Fruit fly (Drosophila melanogaster): Measurements from ENCODE around the gene vig.

Gene vig

DNA sequence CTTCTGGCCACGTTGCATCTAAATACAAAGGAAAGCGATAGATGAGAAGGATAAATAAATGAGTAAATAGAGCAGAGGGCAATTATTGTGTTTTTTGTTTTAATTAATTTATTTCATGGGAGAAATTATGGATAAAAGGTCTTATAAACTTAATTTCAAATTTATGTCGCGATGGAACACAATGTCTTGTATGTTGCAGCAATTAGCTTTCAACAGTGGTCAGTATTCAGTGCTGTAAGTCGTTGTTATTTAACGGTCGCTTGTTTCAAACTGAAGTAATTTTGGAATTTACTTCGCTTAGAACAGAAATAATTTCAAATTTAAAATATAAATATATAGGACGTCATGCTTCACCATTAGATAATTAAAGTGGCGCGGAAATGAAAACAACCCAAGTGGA is 47.9 kb upstream of the vig start (continued):
- TF ChIP-seq CG31441 (GFP tag; IDR thresholded peaks at IDR 0.05) = no peak
- no peak for TF ChIP-seq slp2 (GFP tag; optimal IDR thresholded peaks at IDR 0.05)
- TF ChIP-seq CG7357 (GFP tag; IDR thresholded peaks at IDR 0.05) = no peak
- TF ChIP-seq zfh2 (GFP tag; optimal IDR thresholded peaks at IDR 0.05) = no peak
- TF ChIP-seq ranshi (GFP tag; IDR thresholded peaks at IDR 0.05) = 0 out of 2 replicates have a peak, but pooled peaks have one; percentile 34
- no peak for TF ChIP-seq CG5180 (GFP tag; optimal IDR thresholded peaks at IDR 0.05)
- no peak for TF ChIP-seq Mad (GFP tag; optimal IDR thresholded peaks at IDR 0.05)
- TF ChIP-seq fd64A (GFP tag; optimal IDR thresholded peaks at IDR 0.05) = no peak
- TF ChIP-seq amos (GFP tag; IDR thresholded peaks at IDR 0.05; ENCODE audit: partially characterized antibody) = no peak
- TF ChIP-seq sens-2 (GFP tag; IDR thresholded peaks at IDR 0.05) = no peak
- TF ChIP-seq Poxn (GFP tag; IDR thresholded peaks at IDR 0.05) = no peak
- TF ChIP-seq peb (GFP tag; IDR thresholded peaks at IDR 0.05) = no peak
- TF ChIP-seq CG11456 (GFP tag; IDR thresholded peaks at IDR 0.05) = no peak
- no peak for TF ChIP-seq ara (GFP tag; IDR thresholded peaks at IDR 0.05)
- no peak for TF ChIP-seq ham (GFP tag; IDR thresholded peaks at IDR 0.05)
- no peak for TF ChIP-seq ro (GFP tag; IDR thresholded peaks at IDR 0.05)
- no peak for TF ChIP-seq CoRest (tag; optimal IDR thresholded peaks at IDR 0.05)
- TF ChIP-seq esg (GFP tag; conservative IDR thresholded peaks at IDR 0.05) = no peak
- no peak for TF ChIP-seq CG3838 (GFP tag; optimal IDR thresholded peaks at IDR 0.05)
- TF ChIP-seq knrl (GFP tag; IDR thresholded peaks at IDR 0.05; ENCODE audit: partially characterized antibody) = no peak
- TF ChIP-seq Ets97D (GFP tag; optimal IDR thresholded peaks at IDR 0.05) = peak; percentile 21
- no peak for TF ChIP-seq her (GFP tag; optimal IDR thresholded peaks at IDR 0.05)
- no peak for TF ChIP-seq tup (GFP tag; optimal IDR thresholded peaks at IDR 0.05)
- TF ChIP-seq CG10431 (GFP tag; optimal IDR thresholded peaks at IDR 0.05) = no peak
- TF ChIP-seq unc-4 (GFP tag; IDR thresholded peaks at IDR 0.05; ENCODE audit: partially characterized antibody) = no peak
- TF ChIP-seq Hr78 (GFP tag; optimal IDR thresholded peaks at IDR 0.05) = no peak
- no peak for TF ChIP-seq gfzf (GFP tag; optimal IDR thresholded peaks at IDR 0.05)
- TF ChIP-seq inv (GFP tag; IDR thresholded peaks at IDR 0.05; ENCODE audit: partially characterized antibody) = no peak
- no peak for TF ChIP-seq Side (GFP tag; optimal IDR thresholded peaks at IDR 0.05)
- no peak for TF ChIP-seq Six4 (GFP tag; optimal IDR thresholded peaks at IDR 0.05)
- no peak for TF ChIP-seq Ptx1 (GFP tag; IDR thresholded peaks at IDR 0.05)
- TF ChIP-seq rib (GFP tag; IDR thresholded peaks at IDR 0.05) = no peak
- TF ChIP-seq Ravus (GFP tag; IDR thresholded peaks at IDR 0.05) = no peak
- no peak for TF ChIP-seq Dip3 (GFP tag; optimal IDR thresholded peaks at IDR 0.05)
- no peak for TF ChIP-seq ash1 (GFP tag; optimal IDR thresholded peaks at IDR 0.05)
- TF ChIP-seq en (GFP tag; optimal IDR thresholded peaks at IDR 0.05) = no peak
- TF ChIP-seq CG42726 (GFP tag; IDR thresholded peaks at IDR 0.05; ENCODE audit: partially characterized antibody) = no peak
- no peak for TF ChIP-seq btn (GFP tag; optimal IDR thresholded peaks at IDR 0.05)
- TF ChIP-seq Xbp1 (GFP tag; optimal IDR thresholded peaks at IDR 0.05) = no peak
- peak; percentile 83 for TF ChIP-seq CG10267 (tag; optimal IDR thresholded peaks at IDR 0.05)
- TF ChIP-seq CG7556 (GFP tag; optimal IDR thresholded peaks at IDR 0.05) = no peak
- peak; percentile 47; the same call in 1 of the 2 replicates for TF ChIP-seq CG11085 (GFP tag; IDR thresholded peaks at IDR 0.05)
- TF ChIP-seq sens (GFP tag) = no peak
- TF ChIP-seq CG18476 (GFP tag; optimal IDR thresholded peaks at IDR 0.05) = no peak
- no peak for TF ChIP-seq Pdp1 (GFP tag; optimal IDR thresholded peaks at IDR 0.05)
- TF ChIP-seq fu2 (GFP tag; optimal IDR thresholded peaks at IDR 0.05) = no peak
- TF ChIP-seq CrebB (tag; optimal IDR thresholded peaks at IDR 0.05) = no peak
- TF ChIP-seq zf30C (GFP tag; optimal IDR thresholded peaks at IDR 0.05) = no peak
- TF ChIP-seq Xrp1 (GFP tag; IDR thresholded peaks at IDR 0.05) = 0 out of 2 replicates have a peak, but pooled peaks have one; percentile 8
- TF ChIP-seq mam (GFP tag; optimal IDR thresholded peaks at IDR 0.05) = no peak
- TF ChIP-seq CG8359 (GFP tag; optimal IDR thresholded peaks at IDR 0.05; ENCODE audit: borderline replicate concordance) = no peak
- no peak for TF ChIP-seq slou (GFP tag; optimal IDR thresholded peaks at IDR 0.05)

Measured in whole organism, embryonic.